Worm (Caenorhabditis elegans): ENCODE data around the gene swt-6.

The swt-6 gene

ce11 chrV:13981677-13982076 is 27.5 kb downstream of the swt-6 start:
- TF ChIP-seq dpl-1 (GFP tag; optimal IDR thresholded peaks at IDR 0.05) (no peak), aha-1 (tag) (peak; percentile 91), zfp-3 (GFP tag; conservative IDR thresholded peaks at IDR 0.05) (no peak), F26F4.8 (GFP tag; conservative IDR thresholded peaks at IDR 0.05) (no peak), gei-8 (GFP tag; optimal IDR thresholded peaks at IDR 0.05) (no peak)

DNA sequence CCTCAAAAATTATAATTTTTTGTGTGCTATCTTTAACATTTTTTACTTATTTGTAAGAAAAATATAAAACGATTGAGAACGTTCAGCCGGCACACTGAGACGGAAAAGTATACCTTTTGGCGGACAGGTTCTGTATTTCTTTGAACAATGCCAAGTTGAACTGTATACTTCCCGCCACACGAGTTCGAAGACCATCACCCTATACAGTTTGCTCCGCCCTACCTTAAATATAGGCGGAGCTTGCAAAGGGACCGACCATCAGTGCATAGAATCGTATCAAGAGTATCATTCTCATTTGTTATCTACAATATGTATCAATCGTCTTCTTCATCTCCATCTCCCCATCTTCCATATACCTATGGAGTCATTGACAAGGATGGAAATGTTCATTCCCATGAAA is 30.7 kb downstream of the swt-6 start, which contains the start of gene end-1:
TSS of gene end-1 (plus strand) at position 301 of the 400 bp plus-strand sequence.
- no peak for TF ChIP-seq nhr-237 (tag; optimal IDR thresholded peaks at IDR 0.05)
- no peak for TF ChIP-seq spr-3 (GFP tag; optimal IDR thresholded peaks at IDR 0.05)
- TF ChIP-seq set-16 (GFP tag; IDR thresholded peaks at IDR 0.05) = no peak
- TF ChIP-seq mdl-1 (tag; optimal IDR thresholded peaks at IDR 0.05) = no peak
- TF ChIP-seq ceh-32 (tag; optimal IDR thresholded peaks at IDR 0.05; ENCODE audit: poor library complexity) = no peak
- no peak for TF ChIP-seq zfp-2 (tag; optimal IDR thresholded peaks at IDR 0.05)
- TF ChIP-seq F37D6.2 (tag; optimal IDR thresholded peaks at IDR 0.05) = no peak
- TF ChIP-seq nhr-11 (tag; optimal IDR thresholded peaks at IDR 0.05) = no peak
- TF ChIP-seq nhr-77 (tag; optimal IDR thresholded peaks at IDR 0.05) = no peak
- no peak for TF ChIP-seq T20F7.1 (GFP tag; optimal IDR thresholded peaks at IDR 0.05)
- no peak for TF ChIP-seq zfp-3 (GFP tag; conservative IDR thresholded peaks at IDR 0.05)
- no peak for TF ChIP-seq dpl-1 (GFP tag; optimal IDR thresholded peaks at IDR 0.05)

DNA sequence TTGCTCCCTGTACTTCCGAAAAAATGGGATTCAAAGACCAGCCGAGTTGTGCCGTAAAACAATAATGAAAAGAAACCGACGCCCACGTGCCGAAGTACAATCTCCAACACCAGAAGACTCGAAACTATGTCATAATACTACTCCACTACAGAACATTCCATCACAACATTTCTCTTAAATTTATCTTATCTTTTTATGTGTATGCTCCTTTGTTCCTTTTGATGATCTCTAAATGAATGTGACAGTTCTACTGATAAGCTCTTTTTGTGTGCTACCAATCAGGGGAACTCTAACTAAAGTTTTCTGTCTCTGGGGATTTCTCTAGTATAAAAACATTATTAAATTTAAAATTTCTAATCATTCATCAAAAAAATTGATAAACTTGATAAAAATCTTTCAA is 32.7 kb downstream of the swt-6 start:
- TF ChIP-seq attf-4 (tag; optimal IDR thresholded peaks at IDR 0.05) = no peak
- TF ChIP-seq D1046.2 (GFP tag; IDR thresholded peaks at IDR 0.05) = no peak
- TF ChIP-seq snpc-1.2 (GFP tag; IDR thresholded peaks at IDR 0.05) = no peak
- no peak for TF ChIP-seq saeg-2 (GFP tag; IDR thresholded peaks at IDR 0.05)
- TF ChIP-seq zag-1 (tag; optimal IDR thresholded peaks at IDR 0.05) = no peak
- no peak for TF ChIP-seq mdl-1 (tag; optimal IDR thresholded peaks at IDR 0.05)
- no peak for TF ChIP-seq zip-2 (tag; optimal IDR thresholded peaks at IDR 0.05)
- no peak for TF ChIP-seq sdz-12 (GFP tag; optimal IDR thresholded peaks at IDR 0.05)
- no peak for TF ChIP-seq daf-16 (GFP tag; optimal IDR thresholded peaks at IDR 0.05)
- peak; percentile 58 for TF ChIP-seq daf-16 (tag; optimal IDR thresholded peaks at IDR 0.05)
- peak; percentile 46 for TF ChIP-seq T20F7.1 (GFP tag; optimal IDR thresholded peaks at IDR 0.05)
- no peak for TF ChIP-seq spr-1 (tag; optimal IDR thresholded peaks at IDR 0.05)
- no peak for TF ChIP-seq Y48G9A.11 (GFP tag; IDR thresholded peaks at IDR 0.05)
- no peak for TF ChIP-seq tag-97 (GFP tag; IDR thresholded peaks at IDR 0.05)
- no peak for TF ChIP-seq ZK546.5 (tag; optimal IDR thresholded peaks at IDR 0.05)
- TF ChIP-seq hmg-1.1 (GFP tag; IDR thresholded peaks at IDR 0.05) = 0 out of 2 replicates have a peak, but pooled peaks have one; percentile 28
- TF ChIP-seq egl-43 (GFP tag; IDR thresholded peaks at IDR 0.05) = no peak
- TF ChIP-seq pha-4 (GFP tag; IDR thresholded peaks at IDR 0.05) = peak; percentile 50; the same call in 1 of the 2 replicates
- no peak for TF ChIP-seq pha-4 (tag; optimal IDR thresholded peaks at IDR 0.05)
- peak; percentile 43 for TF ChIP-seq nhr-77 (tag; optimal IDR thresholded peaks at IDR 0.05)
- TF ChIP-seq dmd-9 (GFP tag; IDR thresholded peaks at IDR 0.05) = no peak
- TF ChIP-seq ceh-32 (tag; optimal IDR thresholded peaks at IDR 0.05; ENCODE audit: poor library complexity) = no peak
- peak; percentile 65 for TF ChIP-seq php-3 (GFP tag; IDR thresholded peaks at IDR 0.05)
- no peak for TF ChIP-seq R02D3.7 (tag; optimal IDR thresholded peaks at IDR 0.05)
- TF ChIP-seq zip-11 (GFP tag; IDR thresholded peaks at IDR 0.05) = no peak
- no peak for TF ChIP-seq unc-62 (GFP tag; optimal IDR thresholded peaks at IDR 0.05 in 1 of 2)
- TF ChIP-seq unc-62 (tag; optimal IDR thresholded peaks at IDR 0.05) = no peak
- no peak for TF ChIP-seq nhr-11 (tag; optimal IDR thresholded peaks at IDR 0.05)
- TF ChIP-seq ceh-44 (GFP tag; IDR thresholded peaks at IDR 0.05) = no peak
- TF ChIP-seq rbr-2 (tag; optimal IDR thresholded peaks at IDR 0.05) = no peak
- no peak for TF ChIP-seq ceh-62 (tag; optimal IDR thresholded peaks at IDR 0.05)
- TF ChIP-seq zfp-2 (tag; optimal IDR thresholded peaks at IDR 0.05) = no peak
- TF ChIP-seq madf-9 (GFP tag; conservative IDR thresholded peaks at IDR 0.05) = no peak
- TF ChIP-seq F10B5.3 (tag; optimal IDR thresholded peaks at IDR 0.05) = no peak
- TF ChIP-seq lin-38 (GFP tag; IDR thresholded peaks at IDR 0.05) = no peak; the same call in 1 of the 2 replicates
- no peak for TF ChIP-seq nhr-41 (GFP tag; IDR thresholded peaks at IDR 0.05)
- no peak for TF ChIP-seq lir-3 (tag; optimal IDR thresholded peaks at IDR 0.05)
- TF ChIP-seq lin-1 (GFP tag; IDR thresholded peaks at IDR 0.05) = peak; percentile 7; the same call in 1 of the 2 replicates
- peak; percentile 88 for TF ChIP-seq nhr-28 (tag; optimal IDR thresholded peaks at IDR 0.05)
- peak; percentile 84 for TF ChIP-seq dve-1 (tag; optimal IDR thresholded peaks at IDR 0.05; ENCODE audit: insufficient read depth)
